Fruit fly (Drosophila melanogaster) whole organism, pupa: ENCODE results near the gene Sfp24Bd.

Experiments
- CG10348 ChIP-seq: fragments of 200-800 bp; sonication (Bioruptor generic); IDR thresholded peaks from 2 replicates; pipeline ENCODE4 v1.3.6; 2022; ENCODE audit warnings: missing biosample characterization, missing genetic modification characterization
- CG12605 ChIP-seq: fragments of 200-800 bp; sonication (Bioruptor generic); IDR thresholded peaks from 2 replicates; pipeline ENCODE4 v1.3.6; 2022; ENCODE audit warnings: missing biosample characterization, missing genetic modification characterization
- CG13204 ChIP-seq: fragments of 200-800 bp; sonication (Bioruptor generic); optimal IDR thresholded peaks from 2 replicates; lab custom pipeline; 2018; ENCODE audit warnings: missing biosample characterization, mild to moderate bottlenecking, missing genetic modification characterization, moderate library complexity
- CG14655 ChIP-seq: fragments of 200-800 bp; sonication (Bioruptor generic); optimal IDR thresholded peaks from 3 replicates; lab custom pipeline; 2017; ENCODE audit warnings: mild to moderate bottlenecking, missing biosample characterization, missing genetic modification reagents, missing genetic modification characterization
- CG15710 ChIP-seq: fragments of 200-800 bp; sonication (Bioruptor generic); optimal IDR thresholded peaks from 2 replicates; lab custom pipeline; 2018; ENCODE audit warnings: missing biosample characterization, mild to moderate bottlenecking, missing genetic modification characterization, moderate library complexity
- CG17806 ChIP-seq: fragments of 200-800 bp; sonication (Bioruptor generic); optimal IDR thresholded peaks from 2 replicates; lab custom pipeline; 2018; ENCODE audit warnings: missing biosample characterization, mild to moderate bottlenecking, missing genetic modification characterization, moderate library complexity
- CG32121 ChIP-seq: fragments of 200-800 bp; sonication (Bioruptor generic); IDR thresholded peaks from 2 replicates; pipeline ENCODE4 v1.3.6; 2022; ENCODE audit warnings: missing biosample characterization, missing genetic modification characterization
- CG34367 ChIP-seq: fragments of 200-800 bp; sonication (Bioruptor generic); optimal IDR thresholded peaks from 2 replicates; lab custom pipeline; 2018; ENCODE audit warnings: missing biosample characterization, mild to moderate bottlenecking, missing genetic modification characterization
- CG4496 ChIP-seq: fragments of 200-800 bp; sonication (Bioruptor generic); IDR thresholded peaks from 3 replicates; pipeline ENCODE4 v1.3.6; 2022; ENCODE audit warnings: missing biosample characterization, missing genetic modification characterization
- CG8159 ChIP-seq: fragments of 200-800 bp; sonication (Bioruptor generic); optimal IDR thresholded peaks from 3 replicates; lab custom pipeline; 2018; ENCODE audit warnings: missing biosample characterization, mild to moderate bottlenecking, missing genetic modification characterization, moderate library complexity
- CG8301 ChIP-seq: fragments of 200-800 bp; sonication (Bioruptor generic); optimal IDR thresholded peaks from 2 replicates; lab custom pipeline; 2018; ENCODE audit warnings: missing biosample characterization, mild to moderate bottlenecking, missing genetic modification characterization
- CG9948 ChIP-seq: fragments of 200-800 bp; sonication (Bioruptor generic); optimal IDR thresholded peaks from 2 replicates; lab custom pipeline; 2018; ENCODE audit warnings: missing biosample characterization, mild to moderate bottlenecking, missing genetic modification characterization, moderate library complexity
- D1 ChIP-seq: fragments of 200-800 bp; sonication (Bioruptor generic); optimal IDR thresholded peaks from 2 replicates; lab custom pipeline; 2018; ENCODE audit warnings: missing biosample characterization, mild to moderate bottlenecking, missing genetic modification characterization, moderate library complexity
- EcR ChIP-seq: fragments of 200-800 bp; sonication (Bioruptor generic); optimal IDR thresholded peaks from 3 replicates; lab custom pipeline; 2019; ENCODE audit warnings: missing biosample characterization, missing genetic modification characterization, mild to moderate bottlenecking, moderate library complexity, missing genetic modification reagents
- Ets98B ChIP-seq: fragments of 200-800 bp; sonication (Bioruptor generic); IDR thresholded peaks from 2 replicates; pipeline ENCODE4 v1.3.6; 2022; ENCODE audit warnings: missing biosample characterization, missing genetic modification characterization
- Pif1A ChIP-seq: fragments of 200-800 bp; sonication (Bioruptor generic); optimal IDR thresholded peaks from 3 replicates; lab custom pipeline; 2016; ENCODE audit warnings: missing biosample characterization, missing genetic modification characterization
- Pif1B ChIP-seq: fragments of 200-800 bp; sonication (Bioruptor generic); optimal IDR thresholded peaks from 3 replicates; lab custom pipeline; 2016; ENCODE audit warnings: missing biosample characterization, missing genetic modification characterization
- Snoo ChIP-seq: fragments of 200-800 bp; sonication (Bioruptor generic); optimal IDR thresholded peaks from 3 replicates; lab custom pipeline; 2017; ENCODE audit warnings: missing biosample characterization, mild to moderate bottlenecking, missing genetic modification characterization, inconsistent platforms
- fd96Ca ChIP-seq: fragments of 200-800 bp; sonication (Bioruptor generic); IDR thresholded peaks from 3 replicates; pipeline ENCODE4 v1.3.6; 2022; ENCODE audit warnings: missing biosample characterization, missing genetic modification characterization
- gl ChIP-seq: fragments of 200-800 bp; sonication (Bioruptor generic); optimal IDR thresholded peaks from 2 replicates; lab custom pipeline; 2018; ENCODE audit warnings: missing biosample characterization, mild to moderate bottlenecking, missing genetic modification characterization
- rn ChIP-seq: fragments of 200-800 bp; sonication (Bioruptor generic); IDR thresholded peaks from 2 replicates; pipeline ENCODE4 v1.3.6; 2022; ENCODE audit warnings: missing biosample characterization, missing genetic modification characterization

The Sfp24Bd gene

dm6 chr2L:3670481-3670880, 1.5 kb upstream of the Sfp24Bd start, which contains the start of gene Sfp24Bc:
Gene Sfp24Bc (minus strand): TSS chr2L:3670581.
- TF ChIP-seq CG15710 (tag; lab: Kevin White, UChicago): no peak
- TF ChIP-seq CG4496 (GFP tag; lab: Robert Waterston, UW): no peak
- TF ChIP-seq CG32121 (GFP tag; lab: Robert Waterston, UW): no peak
- no peak for TF ChIP-seq fd96Ca (GFP tag; lab: Robert Waterston, UW)
- TF ChIP-seq CG17806: no peak
- TF ChIP-seq CG12605: no peak
- no peak for TF ChIP-seq CG13204
- no peak for TF ChIP-seq EcR (GFP tag; lab: Kevin White, UChicago)
- no peak for TF ChIP-seq D1 (tag; lab: Kevin White, UChicago)
- TF ChIP-seq CG10348 (GFP tag; lab: Robert Waterston, UW): no peak
- no peak for TF ChIP-seq CG8301 (tag; lab: Kevin White, UChicago)
- TF ChIP-seq Snoo (tag; lab: Kevin White, UChicago): no peak
- TF ChIP-seq Pif1B (GFP tag; lab: Kevin White, UChicago): no peak
- TF ChIP-seq gl: no peak

dm6 chr2L:3669675-3670074, 741 bp upstream of the Sfp24Bd start, which contains the start of gene Sfp24Bb:
Gene Sfp24Bb (minus strand): TSS chr2L:3669775.
- TF ChIP-seq gl: no peak

- TF ChIP-seq EcR (GFP tag; lab: Kevin White, UChicago): no peak
- TF ChIP-seq Pif1A (GFP tag; lab: Kevin White, UChicago): no peak
- TF ChIP-seq CG12605: no peak
- no peak for TF ChIP-seq D1 (tag; lab: Kevin White, UChicago)
- no peak for TF ChIP-seq Snoo (tag; lab: Kevin White, UChicago)
- TF ChIP-seq CG9948 (tag; lab: Kevin White, UChicago): no peak
- no peak for TF ChIP-seq Pif1B (GFP tag; lab: Kevin White, UChicago)
- TF ChIP-seq CG34367: no peak
- no peak for TF ChIP-seq rn (GFP tag; lab: Robert Waterston, UW)
- no peak for TF ChIP-seq CG13204
- TF ChIP-seq Ets98B (GFP tag; lab: Robert Waterston, UW): no peak
Observed at dm6 chr2L:3668451-3668850, 483 bp downstream of the Sfp24Bd start, which contains the start of gene Sfp24Ba. Gene Sfp24Ba (minus strand): TSS chr2L:3668551.

dm6 chr2L:3662307-3662795, 6.6 kb downstream of the Sfp24Bd start, which contains the start of gene Drgx:
Gene Drgx (plus strand): TSS chr2L:3662745.
- no peak for TF ChIP-seq CG13204
- TF ChIP-seq Snoo (tag; lab: Kevin White, UChicago): no peak
- TF ChIP-seq rn (GFP tag; lab: Robert Waterston, UW): no peak
- no peak for TF ChIP-seq CG17806
- TF ChIP-seq CG8159 (tag; lab: Kevin White, UChicago): no peak
- TF ChIP-seq CG15710 (tag; lab: Kevin White, UChicago): no peak
- TF ChIP-seq gl: no peak
- TF ChIP-seq CG12605: no peak
- TF ChIP-seq CG34367: no peak
- no peak for TF ChIP-seq CG4496 (GFP tag; lab: Robert Waterston, UW)
- TF ChIP-seq Pif1B (GFP tag; lab: Kevin White, UChicago): no peak
- 0 out of 2 replicates have a peak, but pooled peaks have one; percentile 12 for TF ChIP-seq Ets98B (GFP tag; lab: Robert Waterston, UW)
- TF ChIP-seq fd96Ca (GFP tag; lab: Robert Waterston, UW): no peak
- no peak for TF ChIP-seq CG10348 (GFP tag; lab: Robert Waterston, UW)
- TF ChIP-seq CG9948 (tag; lab: Kevin White, UChicago): no peak
- TF ChIP-seq CG8301 (tag; lab: Kevin White, UChicago): no peak
- peak; percentile 3 for TF ChIP-seq D1 (tag; lab: Kevin White, UChicago)
- TF ChIP-seq CG14655 (GFP tag; lab: Kevin White, UChicago): no peak
- no peak for TF ChIP-seq EcR (GFP tag; lab: Kevin White, UChicago)
- no peak for TF ChIP-seq Pif1A (GFP tag; lab: Kevin White, UChicago)
- peak; percentile 20; the same call in 1 of the 2 replicates for TF ChIP-seq CG32121 (GFP tag; lab: Robert Waterston, UW)

- TF ChIP-seq fd96Ca (GFP tag; lab: Robert Waterston, UW): no peak
- TF ChIP-seq Snoo (tag; lab: Kevin White, UChicago): no peak
- TF ChIP-seq rn (GFP tag; lab: Robert Waterston, UW): no peak
- TF ChIP-seq EcR (GFP tag; lab: Kevin White, UChicago): no peak
- TF ChIP-seq CG17806: peak; percentile 11
- TF ChIP-seq D1 (tag; lab: Kevin White, UChicago): peak; percentile 43
- TF ChIP-seq Ets98B (GFP tag; lab: Robert Waterston, UW): 0 out of 2 replicates have a peak, but pooled peaks have one; percentile 53
- no peak for TF ChIP-seq CG10348 (GFP tag; lab: Robert Waterston, UW)
- TF ChIP-seq CG13204: no peak
- TF ChIP-seq CG8159 (tag; lab: Kevin White, UChicago): peak; percentile 53
- TF ChIP-seq CG9948 (tag; lab: Kevin White, UChicago): peak; percentile 29
- no peak for TF ChIP-seq Pif1A (GFP tag; lab: Kevin White, UChicago)
- peak; percentile 51 for TF ChIP-seq CG14655 (GFP tag; lab: Kevin White, UChicago)
- no peak for TF ChIP-seq Pif1B (GFP tag; lab: Kevin White, UChicago)
- no peak for TF ChIP-seq CG12605
- no peak for TF ChIP-seq CG34367
- peak; percentile 36; the same call in 1 of the 2 replicates for TF ChIP-seq CG32121 (GFP tag; lab: Robert Waterston, UW)
- TF ChIP-seq CG15710 (tag; lab: Kevin White, UChicago): peak; percentile 43
- 0 out of 3 replicates have a peak, but pooled peaks have one; percentile 40 for TF ChIP-seq CG4496 (GFP tag; lab: Robert Waterston, UW)
- TF ChIP-seq CG8301 (tag; lab: Kevin White, UChicago): peak; percentile 41
- TF ChIP-seq gl: no peak
- TF ChIP-seq, all 21 proteins: peak for 10
Observed at dm6 chr2L:3657349-3658142, 11.4 kb downstream of the Sfp24Bd start.
